Fruit fly (Drosophila melanogaster) whole organism, embryonic: Measurements from ENCODE around the gene Sfp87B.

ENCODE experiments used
- B-H2 ChIP-seq: fragments of 200-800 bp; sonication (Bioruptor generic); optimal IDR thresholded peaks from 2 replicates; lab custom pipeline; 2018; ENCODE audit warnings: missing biosample characterization, mild to moderate bottlenecking, missing genetic modification characterization
- CG12071 ChIP-seq: fragments of 200-800 bp; sonication (Bioruptor generic); optimal IDR thresholded peaks from 3 replicates; lab custom pipeline; 2018; ENCODE audit warnings: missing biosample characterization, mild to moderate bottlenecking, missing genetic modification characterization
- E2f2 ChIP-seq: fragments of 200-800 bp; sonication (Bioruptor generic); IDR thresholded peaks from 2 replicates; pipeline ENCODE4 v1.3.6; 2022; ENCODE audit warnings: missing biosample characterization, missing genetic modification characterization
- Mad ChIP-seq: fragments of 200-800 bp; sonication (Bioruptor generic); optimal IDR thresholded peaks from 2 replicates; lab custom pipeline; 2016; ENCODE audit warnings: missing biosample characterization, missing genetic modification characterization
- Sin3A ChIP-seq: fragments of >200 bp; optimal IDR thresholded peaks from 2 replicates; lab custom pipeline; 2018

- no peak for TF ChIP-seq CG12071 (GFP tag; lab: Kevin White, UChicago)
- TF ChIP-seq Sin3A: no peak
- no peak for TF ChIP-seq B-H2
- TF ChIP-seq E2f2 (GFP tag; lab: Robert Waterston, UW): no peak
- TF ChIP-seq Mad (GFP tag; lab: Kevin White, UChicago): no peak
These were observed 2.3 kb upstream of the Sfp87B start, which contains the start of gene CG17738 for dm6 chr3R:12270590-12270989.
